Fruit fly (Drosophila melanogaster) Kc167 (cell line): ENCODE data around the gene fkh.

Experiments
- Myc ChIP-seq: fragments of >200 bp; optimal IDR thresholded peaks from 2 replicates; lab custom pipeline; 2017; ENCODE audit warnings: missing external identifiers
- psq ChIP-seq: fragments of >200 bp; optimal IDR thresholded peaks from 2 replicates; lab custom pipeline; 2017; ENCODE audit warnings: missing external identifiers

dm6 chr3R:28553023-28553422 lies 32.0 kb downstream of the fkh start:
- no peak for TF ChIP-seq Myc
- TF ChIP-seq psq (lab: Kevin White, UChicago), result no peak
